Worm (Caenorhabditis elegans): ENCODE data around the gene T23E7.2.

The T23E7.2 gene

DNA sequence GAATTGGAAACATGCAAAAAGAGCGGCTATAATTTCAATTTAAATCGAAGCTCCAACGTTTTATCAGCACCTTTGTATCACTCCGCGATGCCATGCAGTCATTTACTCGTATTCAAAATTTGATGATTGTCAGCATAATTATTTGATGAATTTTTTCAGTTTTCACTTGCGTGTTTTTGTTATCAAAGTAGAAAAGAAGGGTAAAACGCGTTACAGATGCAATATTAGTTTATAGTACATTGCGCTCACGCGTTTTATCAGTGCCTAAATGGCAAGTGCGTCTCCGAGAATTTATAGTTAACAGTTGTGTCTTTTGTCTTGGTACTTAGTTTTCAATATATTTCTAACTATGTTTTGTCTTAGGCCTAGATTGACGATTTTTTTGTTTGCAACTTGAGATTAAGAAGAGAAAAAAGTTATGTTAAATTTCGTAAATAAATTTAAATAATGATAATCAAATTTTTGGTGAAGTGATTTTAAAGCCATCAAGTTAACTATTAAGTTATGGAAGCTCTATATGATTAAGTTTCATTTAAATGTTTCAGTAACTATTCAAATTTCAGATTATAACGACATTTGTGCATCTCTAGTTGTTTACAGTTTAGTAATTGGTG, 23.9 kb downstream of the T23E7.2 start, which contains the start of gene cgt-2:
cgt-2 (plus strand) TSS at position 564 of the 614 bp plus-strand sequence.
- TF ChIP-seq bed-3 (GFP tag; optimal IDR thresholded peaks at IDR 0.05), result no peak
- TF ChIP-seq blmp-1 (tag; optimal IDR thresholded peaks at IDR 0.05), result no peak
- TF ChIP-seq lin-32 (GFP tag; optimal IDR thresholded peaks at IDR 0.05), result no peak
- no peak for TF ChIP-seq nhr-28 (tag; optimal IDR thresholded peaks at IDR 0.05)
- no peak for TF ChIP-seq ztf-11 (tag; optimal IDR thresholded peaks at IDR 0.05)
- no peak for TF ChIP-seq zip-8 (tag; optimal IDR thresholded peaks at IDR 0.05)
- no peak for TF ChIP-seq nhr-12 (tag; optimal IDR thresholded peaks at IDR 0.05)
- TF ChIP-seq lin-13 (tag; optimal IDR thresholded peaks at IDR 0.05), result no peak
- TF ChIP-seq drap-1 (GFP tag; optimal IDR thresholded peaks at IDR 0.05), result no peak
- no peak for TF ChIP-seq mab-5 (tag; optimal IDR thresholded peaks at IDR 0.05)
- no peak for TF ChIP-seq sptf-1 (tag; optimal IDR thresholded peaks at IDR 0.05)
- TF ChIP-seq tbx-8 (GFP tag; optimal IDR thresholded peaks at IDR 0.05), result no peak
- no peak for TF ChIP-seq unc-120 (tag; optimal IDR thresholded peaks at IDR 0.05; ENCODE audit: poor library complexity, severe bottlenecking)
- no peak for TF ChIP-seq mep-1 (tag; optimal IDR thresholded peaks at IDR 0.05)
- no peak for TF ChIP-seq nhr-237 (tag; optimal IDR thresholded peaks at IDR 0.05)
- TF ChIP-seq elt-3 (tag; optimal IDR thresholded peaks at IDR 0.05), result no peak
- no peak for TF ChIP-seq sem-2 (GFP tag; optimal IDR thresholded peaks at IDR 0.05)

DNA sequence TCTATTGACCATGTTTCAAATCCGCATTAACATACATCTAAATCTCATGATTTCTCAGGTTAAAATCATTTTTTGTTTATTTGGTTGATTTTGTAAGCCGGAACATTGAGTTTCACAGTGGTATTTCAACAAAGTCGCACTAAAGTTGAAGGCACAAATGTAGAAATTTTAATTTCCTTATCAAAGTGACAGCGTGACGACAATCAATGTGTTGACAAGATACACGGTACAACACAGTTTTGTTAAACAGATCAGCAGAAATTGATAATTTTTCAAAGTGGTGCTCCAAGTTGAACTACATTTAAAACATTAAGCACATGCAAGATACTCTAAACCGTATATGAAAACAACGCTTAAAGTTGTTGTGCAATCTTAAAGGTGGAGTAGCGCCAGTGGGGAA, 31.8 kb downstream of the T23E7.2 start:
- TF ChIP-seq hlh-1 (tag; optimal IDR thresholded peaks at IDR 0.05), result no peak
- no peak for TF ChIP-seq lin-32 (GFP tag; optimal IDR thresholded peaks at IDR 0.05)
- no peak for TF ChIP-seq flh-1 (GFP tag; optimal IDR thresholded peaks at IDR 0.05)
- no peak for TF ChIP-seq pha-4 (tag; optimal IDR thresholded peaks at IDR 0.05)
- no peak for TF ChIP-seq M03D4.4 (tag; optimal IDR thresholded peaks at IDR 0.05)
- no peak for TF ChIP-seq unc-120 (tag; optimal IDR thresholded peaks at IDR 0.05; ENCODE audit: poor library complexity, severe bottlenecking)
- TF ChIP-seq lin-13 (tag; optimal IDR thresholded peaks at IDR 0.05), result no peak

DNA sequence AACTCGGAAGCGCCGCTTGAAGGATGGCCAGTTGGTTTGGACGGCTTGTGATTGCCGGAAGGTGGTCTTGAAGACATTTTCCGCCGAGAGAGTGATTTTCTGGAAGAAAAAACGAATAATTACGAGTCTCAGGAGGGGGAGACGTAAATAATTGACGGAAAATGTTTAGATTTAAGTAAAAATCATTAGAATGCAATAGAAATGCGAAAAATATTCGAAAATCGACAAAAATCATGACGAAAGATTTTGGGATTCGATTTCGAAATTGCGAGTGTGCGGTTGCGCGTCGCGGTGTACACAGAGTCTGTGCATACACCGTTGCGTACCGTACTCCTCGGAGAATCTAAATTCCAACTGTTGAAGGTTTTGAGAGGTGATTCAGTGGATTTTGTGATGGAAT, 40.8 kb downstream of the T23E7.2 start, which contains the start of gene H11L12.1:
H11L12.1 (minus strand) TSS at position 101 of the 400 bp plus-strand sequence.
- TF ChIP-seq tbx-8 (GFP tag; optimal IDR thresholded peaks at IDR 0.05), result no peak

DNA sequence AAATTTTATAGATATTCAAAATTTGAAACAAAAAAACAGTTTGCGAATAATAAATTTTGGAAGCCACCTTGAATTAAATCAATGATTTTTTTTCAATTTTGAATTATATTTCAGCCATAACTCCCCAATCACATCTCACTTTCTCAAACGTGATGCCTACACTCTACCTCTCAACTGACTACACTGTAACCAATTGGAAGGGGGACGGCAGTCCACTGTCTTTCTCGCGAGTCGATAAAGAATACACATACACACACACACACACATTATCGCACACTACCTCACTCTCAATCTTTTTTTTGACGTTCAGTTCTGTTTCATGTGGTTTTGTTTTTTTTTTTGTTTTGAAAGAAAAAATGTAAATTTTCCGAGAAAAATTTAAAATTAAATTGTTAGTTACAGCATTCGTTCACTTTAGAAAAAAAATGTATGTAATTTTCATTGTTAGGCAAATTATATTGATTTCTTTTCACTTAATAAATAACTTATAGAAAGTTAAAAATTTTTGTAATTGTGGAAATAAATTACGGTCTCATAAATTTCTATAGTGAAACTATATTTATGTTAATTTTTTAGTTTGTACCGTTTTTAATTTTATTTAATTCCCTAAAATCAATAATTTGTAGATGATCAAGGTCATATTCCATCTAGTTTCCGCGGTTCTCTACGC, 43.6 kb downstream of the T23E7.2 start, which contains the start of gene cTel55X.1:
cTel55X.1 (plus strand) TSS at position 620 of the 670 bp plus-strand sequence.
- TF ChIP-seq elt-1 (tag; optimal IDR thresholded peaks at IDR 0.05; ENCODE audit: borderline replicate concordance, insufficient read depth) (no peak), nhr-2 (tag; optimal IDR thresholded peaks at IDR 0.05) (no peak), lin-13 (tag; optimal IDR thresholded peaks at IDR 0.05) (no peak), ces-1 (GFP tag; optimal IDR thresholded peaks at IDR 0.05) (no peak), cnd-1 (tag; optimal IDR thresholded peaks at IDR 0.05) (no peak), M03D4.4 (tag; optimal IDR thresholded peaks at IDR 0.05) (no peak), ceh-39 (tag; optimal IDR thresholded peaks at IDR 0.05) (peak; percentile 51), bed-3 (GFP tag; optimal IDR thresholded peaks at IDR 0.05) (no peak)
